Worm (Caenorhabditis elegans) whole organism, L1 larva: ENCODE results near the gene srd-28.

Source experiments
- ceh-88 ChIP-seq: fragments of 200-800 bp; sonication (Bioruptor generic); IDR thresholded peaks from 2 replicates; pipeline ENCODE4 v1.3.6; 2022; ENCODE audit warnings: missing genetic modification characterization, missing compliant biosample characterization
- dpl-1 ChIP-seq, 3 experiments: fragments of 150-350 bp in 2 of 3; sonication (generic microtip) in 1 of 3; optimal IDR thresholded peaks; 2 replicates each; lab custom pipeline; 2014 to 2017; ENCODE audit warnings: missing biosample characterization in 3 of 3, missing genetic modification characterization in 3 of 3, missing genetic modification reagents in 3 of 3
- efl-1 ChIP-seq, 4 experiments: fragments of 150-350 bp; optimal IDR thresholded peaks in 3 of 4; peaks in 1 of 4; 1 replicate in 1 of 4; 2 replicates in 3 of 4; lab custom pipeline; 2014; ENCODE audit warnings: missing biosample characterization in 2 of 4, missing genetic modification characterization in 2 of 4, missing genetic modification reagents in 2 of 4
- elt-3 ChIP-seq, 6 experiments: fragments of 150-350 bp in 1 of 6; sonication (generic microtip); optimal IDR thresholded peaks; 2 replicates each; lab custom pipeline; 2017 to 2018; ENCODE audit warnings: missing biosample characterization in 6 of 6, missing genetic modification characterization in 6 of 6, inconsistent platforms in 1 of 6
- lin-13 ChIP-seq: fragments of 150-350 bp; optimal IDR thresholded peaks from 2 replicates; lab custom pipeline; 2014; ENCODE audit warnings: missing biosample characterization, missing genetic modification reagents, missing genetic modification characterization
- mdl-1 ChIP-seq, 2 experiments: fragments of 150-350 bp; optimal IDR thresholded peaks; 2 replicates each; lab custom pipeline; 2014 to 2017; ENCODE audit warnings: missing biosample characterization in 2 of 2, missing genetic modification characterization in 2 of 2, inconsistent platforms in 1 of 2
- mep-1 ChIP-seq: fragments of 150-350 bp; optimal IDR thresholded peaks from 2 replicates; lab custom pipeline; 2014; ENCODE audit warnings: missing biosample characterization, missing genetic modification characterization
- nhr-77 ChIP-seq: fragments of 150-350 bp; optimal IDR thresholded peaks from 2 replicates; lab custom pipeline; 2014; ENCODE audit warnings: missing biosample characterization, missing genetic modification characterization
- skn-1 ChIP-seq: fragments of 150-350 bp; optimal IDR thresholded peaks from 2 replicates; lab custom pipeline; 2014; ENCODE audit warnings: missing biosample characterization, missing genetic modification characterization
- snpc-4 ChIP-seq: fragments of 150-350 bp; optimal IDR thresholded peaks from 2 replicates; lab custom pipeline; 2014; ENCODE audit warnings: missing biosample characterization, missing genetic modification characterization
- unc-62 ChIP-seq: fragments of 150-350 bp; optimal IDR thresholded peaks from 2 replicates; lab custom pipeline; 2014; ENCODE audit warnings: missing biosample characterization, missing genetic modification reagents, missing genetic modification characterization
- xbp-1 ChIP-seq: sonication (generic microtip); optimal IDR thresholded peaks from 2 replicates; lab custom pipeline; 2016; ENCODE audit warnings: missing genetic modification characterization, missing compliant biosample characterization
- ztf-4 ChIP-seq: fragments of 150-350 bp; optimal IDR thresholded peaks from 2 replicates; lab custom pipeline; 2014; ENCODE audit warnings: missing biosample characterization, missing genetic modification characterization

ce11 chrV:15252082-15252481, 1.7 kb downstream of the srd-28 start, which contains the start of gene srbc-76:
- TF ChIP-seq ztf-4 (no peak), mdl-1 (tag; optimal IDR thresholded peaks at IDR 0.05; lab: Kevin White, UChicago) (no peak), dpl-1 (GFP tag; optimal IDR thresholded peaks at IDR 0.05; lab: Kevin White, UChicago) (no peak), unc-62 (GFP tag; lab: Kevin White, UChicago) (no peak), ceh-88 (no peak), efl-1 (optimal IDR thresholded peaks at IDR 0.05; lab: Kevin White, UChicago) (no peak), efl-1 (GFP tag; optimal IDR thresholded peaks at IDR 0.05 in 1 of 2; lab: Kevin White, UChicago) (no peak), mep-1 (no peak), skn-1 (no peak), nhr-77 (tag; lab: Kevin White, UChicago) (no peak), xbp-1 (tag; lab: Kevin White, UChicago) (no peak), snpc-4 (tag; lab: Kevin White, UChicago) (no peak), lin-13 (GFP tag; lab: Kevin White, UChicago) (no peak), elt-3 (tag; optimal IDR thresholded peaks at IDR 0.05; lab: Kevin White, UChicago) (no peak)
